Worm (Caenorhabditis elegans): ENCODE data around the gene mdt-8.
"Not testable (repeated sequence)": the region's sequence is repeated elsewhere in the genome, so short reads cannot be mapped to it uniquely, and the experiment has no call there.

DNA sequence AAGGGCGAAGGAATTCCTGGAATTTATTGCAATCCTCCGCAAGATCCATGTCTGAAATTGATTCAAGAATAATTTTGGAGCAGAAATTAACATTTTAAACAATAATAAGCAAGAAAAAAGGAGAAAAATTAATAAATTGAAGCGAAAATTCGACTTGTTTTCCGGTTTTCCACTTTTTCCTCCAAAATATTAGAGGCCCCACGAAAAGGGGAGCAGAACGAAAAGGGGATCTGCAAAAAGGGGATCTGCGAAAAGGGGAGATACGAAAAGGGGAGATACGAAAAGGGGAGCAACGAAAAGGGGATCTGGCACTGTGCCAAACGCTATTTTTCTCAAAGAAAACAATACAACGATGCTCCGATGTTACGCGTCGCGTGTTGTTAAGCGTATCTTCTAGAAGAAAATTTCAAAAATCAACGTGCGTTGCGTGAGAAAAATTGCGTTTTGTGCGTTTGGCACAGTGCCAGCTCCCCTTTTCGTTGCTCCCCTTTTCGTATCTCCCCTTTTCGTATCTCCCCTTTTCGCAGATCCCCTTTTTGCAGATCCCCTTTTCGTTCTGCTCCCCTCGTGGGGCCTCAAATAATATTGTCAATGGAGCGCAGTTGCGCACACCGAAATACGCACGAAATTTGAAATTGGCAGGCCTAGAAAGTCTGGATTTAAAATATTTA, 948 bp upstream of the mdt-8 start, which contains the start of gene Y62F5A.12:
- TF ChIP-seq mdl-1 (tag; optimal IDR thresholded peaks at IDR 0.05), result peak in 1 of 2 experiments; percentile 58
- not testable (repeated sequence) for TF ChIP-seq aly-2, unc-39 (tag; optimal IDR thresholded peaks at IDR 0.05)
- peak; percentile 38 for TF ChIP-seq ZK546.5 (tag; optimal IDR thresholded peaks at IDR 0.05)
- peak; percentile 64 for TF ChIP-seq egl-27 (tag; optimal IDR thresholded peaks at IDR 0.05)

All from whole organism, L2 larva.